Worm (Caenorhabditis elegans) whole organism, L1 larva: Measurements from ENCODE around the gene F58E2.3.

Source experiments
- C04F5.9 ChIP-seq: sonication (generic microtip); optimal IDR thresholded peaks from 2 replicates; lab custom pipeline; 2016; ENCODE audit warnings: missing genetic modification characterization, missing compliant biosample characterization
- blmp-1 ChIP-seq: fragments of 150-350 bp; optimal IDR thresholded peaks from 2 replicates; lab custom pipeline; 2014; ENCODE audit warnings: missing biosample characterization, missing genetic modification characterization
- ceh-63 ChIP-seq: fragments of 200-800 bp; sonication (Bioruptor generic); optimal IDR thresholded peaks from 2 replicates; lab custom pipeline; 2018; ENCODE audit warnings: mild to moderate bottlenecking, missing genetic modification characterization, missing compliant biosample characterization
- ceh-8 ChIP-seq: fragments of 200-800 bp; sonication (Bioruptor generic); optimal IDR thresholded peaks from 2 replicates; lab custom pipeline; 2018; ENCODE audit warnings: mild to moderate bottlenecking, missing genetic modification characterization, moderate library complexity, missing compliant biosample characterization
- ceh-82 ChIP-seq, 3 experiments: fragments of 150-350 bp in 1 of 3; sonication (generic microtip) in 2 of 3; optimal IDR thresholded peaks; 2 replicates each; lab custom pipeline; 2014 to 2017; ENCODE audit warnings: missing biosample characterization in 3 of 3, missing genetic modification characterization in 3 of 3
- ceh-90 ChIP-seq: sonication (generic microtip); optimal IDR thresholded peaks from 2 replicates; lab custom pipeline; 2016; ENCODE audit warnings: missing genetic modification characterization, missing compliant biosample characterization
- dpl-1 ChIP-seq, 3 experiments: fragments of 150-350 bp in 2 of 3; sonication (generic microtip) in 1 of 3; optimal IDR thresholded peaks; 2 replicates each; lab custom pipeline; 2014 to 2017; ENCODE audit warnings: missing biosample characterization in 3 of 3, missing genetic modification characterization in 3 of 3, missing genetic modification reagents in 3 of 3
- dsc-1 ChIP-seq: sonication (generic microtip); optimal IDR thresholded peaks from 2 replicates; lab custom pipeline; 2016; ENCODE audit warnings: mild to moderate bottlenecking, missing genetic modification characterization, missing compliant biosample characterization
- efl-1 ChIP-seq, 4 experiments: fragments of 150-350 bp; optimal IDR thresholded peaks in 3 of 4; peaks in 1 of 4; 1 replicate in 1 of 4; 2 replicates in 3 of 4; lab custom pipeline; 2014; ENCODE audit warnings: missing biosample characterization in 2 of 4, missing genetic modification characterization in 2 of 4, missing genetic modification reagents in 2 of 4
- efl-3 ChIP-seq: fragments of 200-800 bp; sonication (Bioruptor generic); optimal IDR thresholded peaks from 2 replicates; lab custom pipeline; 2018; ENCODE audit warnings: mild to moderate bottlenecking, missing genetic modification characterization, missing compliant biosample characterization
- egl-13 ChIP-seq: sonication (generic microtip); optimal IDR thresholded peaks from 2 replicates; lab custom pipeline; 2016; ENCODE audit warnings: missing genotype, missing genetic modification reagents, missing genetic modification characterization, missing compliant biosample characterization
- egl-27 ChIP-seq, 2 experiments: fragments of 150-350 bp in 1 of 2; sonication (generic microtip); optimal IDR thresholded peaks; 3 replicates each; lab custom pipeline; 2017 to 2018; ENCODE audit warnings: missing biosample characterization in 2 of 2, missing genetic modification characterization in 2 of 2, missing genetic modification reagents in 2 of 2
- elt-2 ChIP-seq: sonication (generic microtip); optimal IDR thresholded peaks from 2 replicates; lab custom pipeline; 2016; ENCODE audit warnings: missing genetic modification characterization, mild to moderate bottlenecking, inconsistent platforms, missing compliant biosample characterization, missing genetic modification reagents
- elt-3 ChIP-seq, 6 experiments: fragments of 150-350 bp in 1 of 6; sonication (generic microtip); optimal IDR thresholded peaks; 2 replicates each; lab custom pipeline; 2017 to 2018; ENCODE audit warnings: missing biosample characterization in 6 of 6, missing genetic modification characterization in 6 of 6, inconsistent platforms in 1 of 6
- ets-5 ChIP-seq: fragments of 200-800 bp; sonication (Bioruptor generic); IDR thresholded peaks from 2 replicates; pipeline ENCODE4 v1.3.6; 2022; ENCODE audit warnings: missing genetic modification characterization, missing compliant biosample characterization
- hlh-4 ChIP-seq: sonication (generic microtip); optimal IDR thresholded peaks from 2 replicates; lab custom pipeline; 2016; ENCODE audit warnings: mild to moderate bottlenecking, missing genetic modification characterization, missing compliant biosample characterization
- hpl-2 ChIP-seq: fragments of 150-350 bp; optimal IDR thresholded peaks from 2 replicates; lab custom pipeline; 2014; ENCODE audit warnings: missing biosample characterization, missing genetic modification reagents, missing genetic modification characterization
- irx-1 ChIP-seq: sonication (generic microtip); optimal IDR thresholded peaks from 2 replicates; lab custom pipeline; 2016; ENCODE audit warnings: missing genetic modification characterization, missing compliant biosample characterization
- jun-1 ChIP-seq: fragments of 150-350 bp; optimal IDR thresholded peaks from 2 replicates; lab custom pipeline; 2014; ENCODE audit warnings: missing biosample characterization, missing genetic modification reagents, missing genetic modification characterization
- lin-15B ChIP-seq: fragments of 150-350 bp; sonication (generic microtip); optimal IDR thresholded peaks from 3 replicates; lab custom pipeline; 2014; ENCODE audit warnings: missing biosample characterization, missing genetic modification characterization
- lir-3 ChIP-seq: sonication (generic microtip); optimal IDR thresholded peaks from 2 replicates; lab custom pipeline; 2016; ENCODE audit warnings: mild to moderate bottlenecking, missing genetic modification characterization, moderate library complexity, missing compliant biosample characterization; ENCODE audit not compliant: poor library complexity
- lsy-2 ChIP-seq, 2 experiments: fragments of 150-350 bp; optimal IDR thresholded peaks; 2 replicates each; lab custom pipeline; 2014; ENCODE audit warnings: missing biosample characterization in 2 of 2, missing genetic modification characterization in 2 of 2
- mab-9 ChIP-seq: fragments of 200-800 bp; sonication (Bioruptor generic); IDR thresholded peaks from 2 replicates; pipeline ENCODE4 v1.3.6; 2022; ENCODE audit warnings: missing genetic modification reagents, missing genetic modification characterization, missing compliant biosample characterization
- mep-1 ChIP-seq: fragments of 150-350 bp; optimal IDR thresholded peaks from 2 replicates; lab custom pipeline; 2014; ENCODE audit warnings: missing biosample characterization, missing genetic modification characterization
- nhr-12 ChIP-seq: sonication (generic microtip); optimal IDR thresholded peaks from 2 replicates; lab custom pipeline; 2017; ENCODE audit warnings: missing biosample characterization, missing genetic modification characterization
- nhr-19 ChIP-seq: fragments of 200-800 bp; sonication (Bioruptor generic); conservative IDR thresholded peaks from 2 replicates; pipeline ENCODE4 v1.3.6; 2022; ENCODE audit warnings: missing genetic modification characterization, missing compliant biosample characterization
- nhr-20 ChIP-seq: sonication (generic microtip); optimal IDR thresholded peaks from 2 replicates; lab custom pipeline; 2016; ENCODE audit warnings: mild to moderate bottlenecking, missing genetic modification characterization, missing compliant biosample characterization
- nhr-28 ChIP-seq: fragments of 150-350 bp; optimal IDR thresholded peaks from 2 replicates; lab custom pipeline; 2014; ENCODE audit warnings: missing biosample characterization, missing genetic modification characterization
- nhr-71 ChIP-seq: sonication (generic microtip); optimal IDR thresholded peaks from 2 replicates; lab custom pipeline; 2016; ENCODE audit warnings: mild to moderate bottlenecking, missing genetic modification characterization, moderate library complexity, missing compliant biosample characterization
- nhr-76 ChIP-seq: sonication (generic microtip); optimal IDR thresholded peaks from 2 replicates; lab custom pipeline; 2017; ENCODE audit warnings: missing biosample characterization, missing genetic modification characterization
- nhr-85 ChIP-seq: sonication (generic microtip); peaks from one replicate; lab custom pipeline; 2016; ENCODE audit warnings: missing genetic modification characterization, inconsistent platforms, missing compliant biosample characterization
- pax-3 ChIP-seq: fragments of 200-800 bp; sonication (Bioruptor generic); optimal IDR thresholded peaks from 2 replicates; lab custom pipeline; 2018; ENCODE audit warnings: mild to moderate bottlenecking, missing genetic modification characterization, moderate library complexity, missing compliant biosample characterization
- sox-4 ChIP-seq: sonication (generic microtip); optimal IDR thresholded peaks from 2 replicates; lab custom pipeline; 2016; ENCODE audit warnings: missing genetic modification characterization, missing compliant biosample characterization
- sptf-1 ChIP-seq: fragments of 150-350 bp; optimal IDR thresholded peaks from 2 replicates; lab custom pipeline; 2014; ENCODE audit warnings: missing biosample characterization, missing genetic modification characterization
- sup-37 ChIP-seq: fragments of 200-800 bp; sonication (Bioruptor generic); optimal IDR thresholded peaks from 2 replicates; lab custom pipeline; 2018; ENCODE audit warnings: mild to moderate bottlenecking, missing genetic modification characterization, missing compliant biosample characterization
- swsn-7 ChIP-seq: sonication (generic microtip); optimal IDR thresholded peaks from 2 replicates; lab custom pipeline; 2016; ENCODE audit warnings: missing genetic modification characterization, missing compliant biosample characterization

Gene F58E2.3

DNA sequence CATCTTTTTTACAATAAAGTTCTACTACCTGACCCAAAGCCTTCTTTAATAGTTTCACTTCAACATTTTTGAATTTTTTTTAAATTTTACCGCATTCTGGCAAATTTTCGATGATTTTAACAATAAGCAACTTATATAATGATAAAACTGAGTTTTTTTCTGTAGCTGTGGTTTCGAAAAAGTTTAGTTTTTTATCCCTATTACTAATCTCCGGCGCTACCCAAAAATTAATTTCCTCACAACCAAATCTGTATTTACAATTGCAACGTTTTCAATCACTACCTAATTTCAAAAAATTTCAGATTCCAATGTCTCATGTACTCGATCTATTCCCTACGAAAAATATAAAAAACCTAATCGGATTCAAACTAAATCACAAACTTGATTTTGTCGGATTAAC lies at the start of gene F58E2.3:
F58E2.3 (plus strand) TSS at position 301 of the 400 bp plus-strand sequence.
- TF ChIP-seq lin-15B, result no peak
- no peak for TF ChIP-seq ceh-90 (tag; lab: Kevin White, UChicago)
- TF ChIP-seq blmp-1 (tag; lab: Kevin White, UChicago), result no peak
- no peak for TF ChIP-seq lir-3 (tag; lab: Kevin White, UChicago)
- TF ChIP-seq ceh-63 (GFP tag; lab: Kevin White, UChicago), result no peak
- TF ChIP-seq nhr-71 (tag; lab: Kevin White, UChicago), result no peak
- TF ChIP-seq elt-2 (tag; lab: Kevin White, UChicago), result no peak
- no peak for TF ChIP-seq elt-3 (tag; optimal IDR thresholded peaks at IDR 0.05; lab: Kevin White, UChicago)
- no peak for TF ChIP-seq sox-4 (tag; lab: Kevin White, UChicago)
- TF ChIP-seq nhr-20, result no peak

DNA sequence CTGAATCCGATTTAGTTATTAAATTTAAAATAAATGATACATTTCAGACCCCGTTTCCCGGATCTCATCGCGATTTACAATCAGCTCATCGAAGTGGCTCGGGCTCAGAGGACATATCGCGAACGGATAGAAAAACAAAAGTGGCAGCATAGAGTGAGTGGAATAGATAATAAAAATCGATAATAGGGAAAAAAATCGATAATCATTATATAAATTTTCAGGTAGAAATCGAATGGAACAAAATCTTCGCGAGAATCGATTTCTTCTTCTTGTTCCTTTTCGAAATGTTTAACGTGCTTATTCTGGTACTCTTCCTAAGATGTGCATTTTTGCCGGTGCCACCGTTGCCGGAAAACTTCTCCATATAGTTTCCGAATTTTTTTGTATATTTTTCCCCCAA lies 48.5 kb upstream of the F58E2.3 start:
- TF ChIP-seq efl-1 (optimal IDR thresholded peaks at IDR 0.05; lab: Kevin White, UChicago), result no peak
- TF ChIP-seq efl-1 (GFP tag; optimal IDR thresholded peaks at IDR 0.05 in 1 of 2; lab: Kevin White, UChicago), result peak in 1 of 2 experiments; percentile 37
- TF ChIP-seq irx-1 (tag; lab: Kevin White, UChicago), result no peak

DNA sequence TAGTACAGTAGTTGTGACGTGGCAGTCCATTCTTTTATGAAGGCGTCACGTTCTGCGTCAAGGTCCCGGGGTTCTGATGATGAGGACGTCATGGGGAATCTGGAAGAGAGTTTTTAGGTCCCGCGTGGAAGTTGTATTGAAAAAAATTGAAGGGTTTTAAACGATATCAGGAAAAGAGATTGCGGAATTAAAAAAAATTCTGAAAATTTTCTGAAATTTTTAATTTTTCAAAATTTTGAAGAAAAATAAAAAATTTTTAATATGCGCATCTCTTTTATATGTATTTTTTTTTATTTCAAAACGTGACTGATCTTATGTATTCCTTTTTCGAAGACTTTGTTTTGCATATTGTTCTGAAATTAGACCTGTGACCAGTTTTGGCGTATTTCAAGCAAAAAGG lies 44.7 kb upstream of the F58E2.3 start, which contains the start of gene C04C3.6:
C04C3.6 (minus strand) TSS at position 101 of the 400 bp plus-strand sequence.
- TF ChIP-seq nhr-19 (GFP tag; lab: Robert Waterston, UW), result no peak
- no peak for TF ChIP-seq elt-2 (tag; lab: Kevin White, UChicago)
- no peak for TF ChIP-seq sox-4 (tag; lab: Kevin White, UChicago)
- no peak for TF ChIP-seq jun-1 (tag; lab: Kevin White, UChicago)
- TF ChIP-seq efl-1 (optimal IDR thresholded peaks at IDR 0.05; lab: Kevin White, UChicago), result no peak
- TF ChIP-seq efl-1 (GFP tag; optimal IDR thresholded peaks at IDR 0.05 in 1 of 2; lab: Kevin White, UChicago), result no peak
- TF ChIP-seq sup-37 (GFP tag; lab: Kevin White, UChicago), result no peak
- TF ChIP-seq ceh-82 (tag; optimal IDR thresholded peaks at IDR 0.05; lab: Kevin White, UChicago), result no peak
- TF ChIP-seq mep-1 (tag; lab: Kevin White, UChicago), result no peak
- no peak for TF ChIP-seq mab-9 (GFP tag; lab: Robert Waterston, UW)
- no peak for TF ChIP-seq dsc-1 (tag; lab: Kevin White, UChicago)
- TF ChIP-seq dpl-1 (GFP tag; optimal IDR thresholded peaks at IDR 0.05; lab: Kevin White, UChicago), result no peak
- TF ChIP-seq nhr-12 (tag; lab: Kevin White, UChicago), result no peak
- no peak for TF ChIP-seq hpl-2 (GFP tag; lab: Kevin White, UChicago)
- TF ChIP-seq nhr-76, result no peak
- no peak for TF ChIP-seq efl-3 (GFP tag; lab: Kevin White, UChicago)
- TF ChIP-seq C04F5.9, result no peak
- no peak for TF ChIP-seq lsy-2 (tag; optimal IDR thresholded peaks at IDR 0.05; lab: Kevin White, UChicago)
- TF ChIP-seq egl-27 (tag; optimal IDR thresholded peaks at IDR 0.05; lab: Kevin White, UChicago), result no peak
- TF ChIP-seq, all 84 proteins: peak for 0

DNA sequence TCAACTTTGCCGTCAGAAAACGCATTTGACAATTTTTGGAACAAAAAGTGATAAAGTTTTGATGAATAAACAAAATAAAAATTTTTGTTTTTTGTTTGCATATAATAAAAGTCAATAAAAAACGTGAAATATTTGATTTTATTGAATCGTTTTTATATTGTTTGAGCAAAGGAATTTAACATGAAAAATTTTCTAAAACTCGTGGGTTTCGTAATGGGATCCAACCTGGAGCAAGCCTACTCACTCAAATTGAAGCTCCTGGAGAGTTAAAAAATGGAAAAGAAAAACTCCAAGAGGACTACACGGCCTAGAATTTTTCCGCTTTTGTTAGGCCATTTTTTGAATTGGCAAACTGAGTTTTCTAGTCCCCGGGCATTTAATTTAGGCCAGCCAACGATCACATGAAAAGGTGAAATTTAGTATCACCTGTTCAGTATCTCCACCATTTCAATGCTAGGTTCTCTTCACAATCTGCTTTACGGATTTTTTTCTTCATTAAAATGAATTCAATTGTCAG lies 38.7 kb upstream of the F58E2.3 start, which contains the start of the genes C04C3.9 and srz-60:
C04C3.9 (minus strand) TSS at position 101 of the 517 bp plus-strand sequence.
srz-60 (plus strand) TSS at position 467 of the 517 bp plus-strand sequence.
- TF ChIP-seq hlh-4 (tag; lab: Kevin White, UChicago) (no peak), mab-9 (GFP tag; lab: Robert Waterston, UW) (no peak), nhr-28 (no peak), swsn-7 (tag; lab: Kevin White, UChicago) (no peak), lir-3 (tag; lab: Kevin White, UChicago) (no peak), ets-5 (GFP tag; lab: Robert Waterston, UW) (no peak), dsc-1 (tag; lab: Kevin White, UChicago) (no peak), pax-3 (tag; lab: Kevin White, UChicago) (no peak), ceh-8 (GFP tag; lab: Kevin White, UChicago) (no peak), egl-13 (tag; lab: Kevin White, UChicago) (no peak), sptf-1 (tag; lab: Kevin White, UChicago) (no peak), nhr-85 (tag; lab: Kevin White, UChicago) (no peak), egl-27 (tag; optimal IDR thresholded peaks at IDR 0.05; lab: Kevin White, UChicago) (no peak), nhr-71 (tag; lab: Kevin White, UChicago) (no peak)
